Worm (Caenorhabditis elegans): Measurements from ENCODE around the gene cdr-3.
A peak's percentile ranks its signal among the peaks of the same experiment; 100 is the strongest.

Gene cdr-3

DNA sequence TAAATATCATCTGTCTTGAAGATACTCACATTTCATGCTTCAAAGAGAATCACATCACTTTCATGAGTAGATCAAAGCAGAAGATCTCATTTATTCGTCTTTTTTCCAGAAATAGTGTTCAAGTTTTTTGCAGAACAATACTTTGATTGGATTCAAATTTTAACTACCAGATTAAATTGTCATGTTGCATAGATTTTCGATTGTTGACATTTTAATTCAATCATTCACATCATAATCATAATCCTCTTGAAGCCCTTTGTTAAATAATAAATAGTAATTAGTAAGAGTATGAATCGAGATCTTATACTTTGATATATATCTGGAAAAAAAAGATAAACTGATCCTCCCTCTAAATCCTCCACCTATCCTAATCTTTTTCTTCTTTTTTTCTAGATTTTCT lies 10.6 kb upstream of the cdr-3 start:
- TF ChIP-seq R02D3.7 (tag; optimal IDR thresholded peaks at IDR 0.05): no peak
- no peak for TF ChIP-seq eor-1 (tag; optimal IDR thresholded peaks at IDR 0.05)
- no peak for TF ChIP-seq egl-5 (tag; optimal IDR thresholded peaks at IDR 0.05)
- no peak for TF ChIP-seq ceh-9 (tag; optimal IDR thresholded peaks at IDR 0.05)
- no peak for TF ChIP-seq zag-1 (tag; optimal IDR thresholded peaks at IDR 0.05)
- no peak for TF ChIP-seq nfya-1 (tag; optimal IDR thresholded peaks at IDR 0.05; ENCODE audit: insufficient read depth)
- no peak for TF ChIP-seq jun-1 (tag; optimal IDR thresholded peaks at IDR 0.05)
- TF ChIP-seq lsy-12 (tag; optimal IDR thresholded peaks at IDR 0.05): no peak
- TF ChIP-seq pha-4 (tag; optimal IDR thresholded peaks at IDR 0.05): no peak
- no peak for TF ChIP-seq sea-2 (GFP tag; optimal IDR thresholded peaks at IDR 0.05)
- TF ChIP-seq fkh-10 (GFP tag; optimal IDR thresholded peaks at IDR 0.05): no peak
- TF ChIP-seq fos-1 (tag; optimal IDR thresholded peaks at IDR 0.05): no peak
- TF ChIP-seq ztf-11 (tag; optimal IDR thresholded peaks at IDR 0.05): no peak
- no peak for TF ChIP-seq nhr-76 (tag; optimal IDR thresholded peaks at IDR 0.05)
- no peak for TF ChIP-seq skn-1 (tag; optimal IDR thresholded peaks at IDR 0.05)
- no peak for TF ChIP-seq nhr-25 (tag; optimal IDR thresholded peaks at IDR 0.05)

DNA sequence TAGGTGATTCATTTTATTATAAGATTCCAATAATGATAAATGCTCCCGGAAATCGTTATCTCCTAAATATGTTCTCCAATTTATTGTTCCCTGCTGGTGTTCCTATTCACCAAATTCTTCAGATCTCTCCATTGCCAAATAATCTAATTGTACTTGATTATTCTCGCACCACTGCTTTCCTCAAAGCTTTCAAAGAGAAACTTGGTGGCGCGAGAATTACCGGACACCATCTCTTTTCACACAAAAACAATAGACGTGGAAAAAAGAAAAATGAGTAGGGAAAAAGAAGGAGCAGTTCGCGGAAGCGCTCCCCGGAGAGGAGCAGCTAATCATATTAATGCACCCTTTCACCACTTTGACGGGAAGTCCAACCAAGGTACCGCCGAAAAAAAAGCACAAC lies 4.2 kb upstream of the cdr-3 start:
- no peak for TF ChIP-seq nhr-25 (tag; optimal IDR thresholded peaks at IDR 0.05)
- TF ChIP-seq tbx-2 (tag; optimal IDR thresholded peaks at IDR 0.05): no peak
- no peak for TF ChIP-seq ama-1 (optimal IDR thresholded peaks at IDR 0.05)
- no peak for TF ChIP-seq elt-3 (tag; optimal IDR thresholded peaks at IDR 0.05)
- TF ChIP-seq elt-1 (tag; optimal IDR thresholded peaks at IDR 0.05): no peak
- TF ChIP-seq nhr-11 (tag; optimal IDR thresholded peaks at IDR 0.05): no peak
- no peak for TF ChIP-seq pqm-1 (tag; optimal IDR thresholded peaks at IDR 0.05)
- no peak for TF ChIP-seq aly-2 (tag; optimal IDR thresholded peaks at IDR 0.05)
- no peak for TF ChIP-seq mml-1 (tag; optimal IDR thresholded peaks at IDR 0.05)
- no peak for TF ChIP-seq nhr-77 (tag; optimal IDR thresholded peaks at IDR 0.05)

DNA sequence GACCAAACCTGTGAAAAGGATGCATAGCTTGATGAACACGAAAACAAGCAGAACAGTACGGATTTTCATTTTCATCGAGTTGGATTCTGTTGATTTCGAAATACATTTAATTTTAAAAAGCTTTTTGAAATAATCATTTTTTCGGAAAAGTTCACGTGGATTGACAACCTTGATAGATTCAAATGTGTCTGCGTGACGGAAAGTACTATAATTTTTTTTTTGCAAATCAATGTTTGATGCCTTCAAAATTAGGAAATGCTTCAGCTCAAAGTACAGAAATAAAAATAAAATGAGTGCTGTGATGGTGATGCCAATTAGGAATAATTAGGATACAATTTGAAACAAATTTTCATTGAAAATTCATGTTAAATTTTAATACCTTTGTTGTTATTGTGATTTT lies 3.7 kb upstream of the cdr-3 start, which contains the start of gene C54D10.4:
Gene C54D10.4, minus strand, starts transcription at position 101 of the 400 bp plus-strand sequence.
- TF ChIP-seq ZK546.5 (tag; optimal IDR thresholded peaks at IDR 0.05) (no peak), daf-12 (tag; optimal IDR thresholded peaks at IDR 0.05) (no peak)

DNA sequence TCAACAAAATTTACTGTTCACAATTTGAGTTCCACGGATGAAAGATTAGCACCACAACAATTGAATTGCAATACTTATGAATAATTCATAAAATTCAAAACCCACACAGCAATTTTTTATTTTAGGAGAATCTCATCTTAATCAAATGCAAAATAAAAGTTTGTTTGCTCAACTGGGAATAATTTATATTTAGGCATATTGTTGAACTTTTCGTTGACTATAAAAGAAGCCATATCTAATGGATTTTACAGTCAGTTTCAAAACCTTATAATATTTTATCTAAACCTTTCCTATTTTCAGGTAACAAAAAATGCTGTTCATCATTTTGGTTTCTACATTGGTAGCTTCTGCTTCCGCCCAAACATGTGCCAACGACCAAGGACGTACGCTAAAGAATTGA lies 1.1 kb upstream of the cdr-3 start, which contains the start of gene C54D10.3:
Gene C54D10.3, plus strand, starts transcription at position 301 of the 400 bp plus-strand sequence.
- no peak for TF ChIP-seq pha-4 (tag; optimal IDR thresholded peaks at IDR 0.05)
- TF ChIP-seq R02D3.7 (tag; optimal IDR thresholded peaks at IDR 0.05): no peak
- no peak for TF ChIP-seq egl-5 (tag; optimal IDR thresholded peaks at IDR 0.05)
- no peak for TF ChIP-seq nhr-12 (tag; optimal IDR thresholded peaks at IDR 0.05)
- no peak for TF ChIP-seq egl-27 (tag; optimal IDR thresholded peaks at IDR 0.05)
- TF ChIP-seq jun-1 (tag; optimal IDR thresholded peaks at IDR 0.05): no peak
- no peak for TF ChIP-seq elt-1 (tag; optimal IDR thresholded peaks at IDR 0.05)
- TF ChIP-seq ceh-28 (tag; optimal IDR thresholded peaks at IDR 0.05): no peak
- no peak for TF ChIP-seq nhr-23 (tag; optimal IDR thresholded peaks at IDR 0.05)
- TF ChIP-seq elt-2 (tag; optimal IDR thresholded peaks at IDR 0.05): no peak
- TF ChIP-seq skn-1 (tag; optimal IDR thresholded peaks at IDR 0.05): no peak
- TF ChIP-seq nhr-28 (tag; optimal IDR thresholded peaks at IDR 0.05): no peak

DNA sequence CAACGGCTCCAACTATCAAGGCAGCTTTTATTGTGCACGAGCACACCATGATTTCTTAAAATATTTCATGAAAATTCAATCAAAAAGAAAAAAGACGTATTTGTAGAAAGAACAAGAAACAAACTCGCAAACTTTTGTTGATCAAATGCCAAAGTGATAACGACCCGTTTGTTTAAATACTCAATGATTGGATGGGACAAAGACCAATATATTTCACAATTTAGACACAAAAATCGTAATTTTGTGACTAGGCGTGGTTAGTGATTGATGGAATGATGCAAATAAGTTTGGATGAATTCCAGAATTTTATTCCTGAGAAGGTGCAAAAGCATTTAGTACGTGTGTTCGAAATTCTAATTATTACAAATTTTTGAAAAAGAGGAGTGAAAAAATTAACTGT lies 1.5 kb downstream of the cdr-3 start, which contains the start of gene cdr-2:
Gene cdr-2, minus strand, starts transcription at position 54 of the 400 bp plus-strand sequence.
- TF ChIP-seq elt-2 (tag; optimal IDR thresholded peaks at IDR 0.05) (peak; percentile 78), nhr-237 (tag; optimal IDR thresholded peaks at IDR 0.05) (no peak), pqm-1 (tag; optimal IDR thresholded peaks at IDR 0.05) (peak; percentile 79)

DNA sequence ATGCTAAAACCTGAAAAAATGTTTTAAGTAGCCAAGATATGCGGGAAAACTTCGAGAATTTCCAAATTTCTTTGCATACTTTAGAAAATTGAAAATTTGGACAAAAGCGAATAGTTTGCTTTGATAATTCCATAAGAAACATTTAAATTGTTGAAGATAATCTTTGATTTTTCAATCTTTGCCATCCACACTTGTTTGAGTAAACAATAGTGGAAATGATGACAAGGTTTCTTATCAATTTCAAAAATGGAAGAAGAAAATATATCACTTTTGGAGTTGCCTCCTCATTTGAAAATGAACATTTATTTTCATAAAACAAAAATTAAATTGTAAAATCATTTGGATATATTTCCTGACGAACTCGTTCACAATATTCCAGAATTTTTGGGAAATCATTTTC lies 2.8 kb downstream of the cdr-3 start:
- peak; percentile 62 for TF ChIP-seq elt-2 (tag; optimal IDR thresholded peaks at IDR 0.05)
- no peak for TF ChIP-seq unc-39 (tag; optimal IDR thresholded peaks at IDR 0.05)
- no peak for TF ChIP-seq egl-27 (tag; optimal IDR thresholded peaks at IDR 0.05)
- TF ChIP-seq pqm-1 (tag; optimal IDR thresholded peaks at IDR 0.05): peak; percentile 55
- peak; percentile 15 for TF ChIP-seq pha-4 (tag; optimal IDR thresholded peaks at IDR 0.05)
- TF ChIP-seq skn-1 (tag; optimal IDR thresholded peaks at IDR 0.05): peak; percentile 51

Measured in whole organism, L3 larva.